Worm (Caenorhabditis elegans) whole organism, young adult: ENCODE results near the gene C05C9.2.
A peak's percentile ranks its signal among the peaks of the same experiment; 100 is the strongest.

Experiments used
- C06A6.2 ChIP-seq: fragments of 200-800 bp; sonication (Bioruptor generic); conservative IDR thresholded peaks from 2 replicates; pipeline ENCODE4 v1.3.6; 2022; ENCODE audit warnings: missing genetic modification characterization, missing compliant biosample characterization
- C17E4.6 ChIP-seq: fragments of 200-800 bp; sonication (Bioruptor generic); IDR thresholded peaks from 2 replicates; pipeline ENCODE4 v1.3.6; 2022; ENCODE audit warnings: missing genetic modification reagents, missing genetic modification characterization, missing compliant biosample characterization
- D2030.7 ChIP-seq: fragments of 200-800 bp; sonication (Bioruptor generic); IDR thresholded peaks from 2 replicates; pipeline ENCODE4 v1.3.6; 2022; ENCODE audit warnings: missing genetic modification reagents, missing genetic modification characterization, missing compliant biosample characterization
- F22D6.2 ChIP-seq: sonication (generic microtip); optimal IDR thresholded peaks from 2 replicates; lab custom pipeline; 2016; ENCODE audit warnings: mild to moderate bottlenecking, missing genetic modification characterization, missing compliant biosample characterization
- F39B2.1 ChIP-seq: fragments of 200-800 bp; sonication (Bioruptor generic); IDR thresholded peaks from 2 replicates; pipeline ENCODE4 v1.3.6; 2022; ENCODE audit warnings: missing genetic modification reagents, missing genetic modification characterization, missing compliant biosample characterization
- F49E8.2 ChIP-seq: sonication (generic microtip); optimal IDR thresholded peaks from 3 replicates; lab custom pipeline; 2017; ENCODE audit warnings: missing genetic modification characterization, mild to moderate bottlenecking, missing compliant biosample characterization, antibody characterized with exemption, moderate library complexity; ENCODE audit not compliant: insufficient read depth
- F55B11.4 ChIP-seq: sonication (generic microtip); optimal IDR thresholded peaks from 2 replicates; lab custom pipeline; 2016; ENCODE audit warnings: missing compliant biosample characterization, missing genetic modification characterization, borderline replicate concordance; ENCODE audit not compliant: insufficient read depth
- Y53G8AR.9 ChIP-seq: fragments of 200-800 bp; sonication (Bioruptor generic); conservative IDR thresholded peaks from 2 replicates; pipeline ENCODE4 v1.3.6; 2022; ENCODE audit warnings: missing genetic modification reagents, missing genetic modification characterization, missing compliant biosample characterization
- Y56A3A.18 ChIP-seq: fragments of 200-800 bp; sonication (Bioruptor generic); IDR thresholded peaks from 2 replicates; pipeline ENCODE4 v1.3.6; 2022; ENCODE audit warnings: missing genetic modification reagents, missing genetic modification characterization, missing compliant biosample characterization
- Y95B8A.8 ChIP-seq: fragments of 200-800 bp; sonication (Bioruptor generic); IDR thresholded peaks from 2 replicates; pipeline ENCODE4 v1.3.6; 2022; ENCODE audit warnings: missing genetic modification reagents, missing genetic modification characterization, missing compliant biosample characterization
- ZK185.1 ChIP-seq: sonication (generic microtip); optimal IDR thresholded peaks from 2 replicates; lab custom pipeline; 2016; ENCODE audit warnings: mild to moderate bottlenecking, missing genetic modification characterization, missing compliant biosample characterization; ENCODE audit not compliant: poor library complexity, severe bottlenecking
- aptf-3 ChIP-seq: fragments of 200-800 bp; sonication (Bioruptor generic); IDR thresholded peaks from 2 replicates; pipeline ENCODE4 v1.3.6; 2022; ENCODE audit warnings: missing genetic modification characterization, missing compliant biosample characterization
- cebp-1 ChIP-seq, 2 experiments: fragments of 200-800 bp in 1 of 2; sonication (Bioruptor generic) in 1 of 2; sonication (generic microtip) in 1 of 2; IDR thresholded peaks in 1 of 2; optimal IDR thresholded peaks in 1 of 2; 2 replicates each; pipeline versions ENCODE4 v1.3.6 to Lab custom; 2017 to 2022; ENCODE audit warnings: missing compliant biosample characterization in 2 of 2, missing genetic modification characterization in 2 of 2, mild to moderate bottlenecking in 1 of 2, missing genetic modification reagents in 1 of 2, moderate library complexity in 1 of 2
- cebp-2 ChIP-seq: fragments of 200-800 bp; sonication (Bioruptor generic); IDR thresholded peaks from 2 replicates; pipeline ENCODE4 v1.3.6; 2022; ENCODE audit warnings: missing genetic modification characterization, missing compliant biosample characterization
- ceh-58 ChIP-seq: fragments of 200-800 bp; sonication (Bioruptor generic); IDR thresholded peaks from 2 replicates; pipeline ENCODE4 v1.3.6; 2022; ENCODE audit warnings: missing genetic modification characterization, missing compliant biosample characterization
- die-1 ChIP-seq: sonication (generic microtip); optimal IDR thresholded peaks from 2 replicates; lab custom pipeline; 2016; ENCODE audit warnings: missing genotype, mild to moderate bottlenecking, missing genetic modification characterization, missing compliant biosample characterization
- dox-1 ChIP-seq: fragments of 200-800 bp; sonication (Bioruptor generic); IDR thresholded peaks from 2 replicates; pipeline ENCODE4 v1.3.6; 2022; ENCODE audit warnings: missing genetic modification reagents, missing genetic modification characterization, missing compliant biosample characterization
- dpff-1 ChIP-seq: sonication (generic microtip); optimal IDR thresholded peaks from 2 replicates; lab custom pipeline; 2017; ENCODE audit warnings: mild to moderate bottlenecking, missing genetic modification characterization, missing compliant biosample characterization
- egrh-3 ChIP-seq: fragments of 200-800 bp; sonication (Bioruptor generic); IDR thresholded peaks from 2 replicates; pipeline ENCODE4 v1.3.6; 2022; ENCODE audit warnings: missing genetic modification reagents, missing genetic modification characterization, missing compliant biosample characterization
- hlh-12 ChIP-seq: sonication (generic microtip); optimal IDR thresholded peaks from 2 replicates; lab custom pipeline; 2016; ENCODE audit warnings: missing genetic modification characterization, missing compliant biosample characterization
- lsl-1 ChIP-seq: fragments of 200-800 bp; sonication (Bioruptor generic); optimal IDR thresholded peaks from 2 replicates; lab custom pipeline; 2018; ENCODE audit warnings: mild to moderate bottlenecking, missing genetic modification characterization, moderate library complexity, missing compliant biosample characterization
- madf-3 ChIP-seq: fragments of 200-800 bp; sonication (Bioruptor generic); IDR thresholded peaks from 2 replicates; pipeline ENCODE4 v1.3.6; 2022; ENCODE audit warnings: missing genetic modification reagents, missing genetic modification characterization, missing compliant biosample characterization
- mes-4 ChIP-seq: sonication (generic microtip); optimal IDR thresholded peaks from 2 replicates; lab custom pipeline; 2016; ENCODE audit warnings: missing genotype, missing genetic modification characterization, missing compliant biosample characterization
- mxl-1 ChIP-seq: sonication (generic microtip); optimal IDR thresholded peaks from 2 replicates; lab custom pipeline; 2016; ENCODE audit warnings: missing genetic modification characterization, missing compliant biosample characterization
- nfya-1 ChIP-seq: sonication (generic microtip); optimal IDR thresholded peaks from 2 replicates; lab custom pipeline; 2017; ENCODE audit warnings: antibody characterized with exemption, missing compliant biosample characterization, missing genetic modification characterization, borderline replicate concordance; ENCODE audit not compliant: insufficient read depth
- nfya-2 ChIP-seq: fragments of 200-800 bp; sonication (Bioruptor generic); IDR thresholded peaks from 2 replicates; pipeline ENCODE4 v1.3.6; 2022; ENCODE audit warnings: missing genetic modification reagents, missing genetic modification characterization, missing compliant biosample characterization
- nfyb-1 ChIP-seq: fragments of 200-800 bp; sonication (Bioruptor generic); IDR thresholded peaks from 2 replicates; pipeline ENCODE4 v1.3.6; 2022; ENCODE audit warnings: missing genetic modification reagents, missing genetic modification characterization, missing compliant biosample characterization
- nhr-179 ChIP-seq: sonication (generic microtip); optimal IDR thresholded peaks from 2 replicates; lab custom pipeline; 2016; ENCODE audit warnings: mild to moderate bottlenecking, missing genetic modification characterization, missing compliant biosample characterization
- pha-4 ChIP-seq: fragments of 150-350 bp; sonication (generic microtip); optimal IDR thresholded peaks from 2 replicates; lab custom pipeline; 2014; ENCODE audit warnings: missing biosample characterization, missing genetic modification reagents, missing genetic modification characterization
- rpc-1 ChIP-seq, 2 experiments: fragments of 150-350 bp in 1 of 2; sonication (generic microtip) in 1 of 2; optimal IDR thresholded peaks; 2 replicates each; lab custom pipeline; 2014 to 2018; ENCODE audit warnings: missing biosample characterization in 1 of 2, missing genetic modification characterization in 1 of 2, missing genetic modification reagents in 1 of 2, missing genotype in 1 of 2
- sdz-38 ChIP-seq: sonication (generic microtip); optimal IDR thresholded peaks from 2 replicates; lab custom pipeline; 2016; ENCODE audit warnings: missing genotype, missing genetic modification characterization, missing compliant biosample characterization
- snpc-3.4 ChIP-seq: sonication (generic microtip); optimal IDR thresholded peaks from 2 replicates; lab custom pipeline; 2017; ENCODE audit warnings: missing genetic modification characterization, mild to moderate bottlenecking, missing compliant biosample characterization, antibody characterized with exemption, moderate library complexity, missing genotype, missing genetic modification reagents
- sptf-2 ChIP-seq: fragments of 200-800 bp; sonication (Bioruptor generic); optimal IDR thresholded peaks from 2 replicates; lab custom pipeline; 2018; ENCODE audit warnings: mild to moderate bottlenecking, missing genetic modification characterization, missing compliant biosample characterization
- tlf-1 ChIP-seq: fragments of 200-800 bp; sonication (Bioruptor generic); optimal IDR thresholded peaks from 2 replicates; lab custom pipeline; 2018; ENCODE audit warnings: mild to moderate bottlenecking, missing genetic modification characterization, missing compliant biosample characterization
- unc-62 ChIP-seq: fragments of 150-350 bp; optimal IDR thresholded peaks from 2 replicates; lab custom pipeline; 2014; ENCODE audit warnings: missing biosample characterization, missing genetic modification reagents, missing genetic modification characterization
- xnd-1 ChIP-seq: sonication (generic microtip); optimal IDR thresholded peaks from 2 replicates; lab custom pipeline; 2016; ENCODE audit warnings: missing genotype, missing genetic modification reagents, missing genetic modification characterization, missing compliant biosample characterization
- ztf-22 ChIP-seq: fragments of 200-800 bp; sonication (Bioruptor generic); optimal IDR thresholded peaks from 2 replicates; lab custom pipeline; 2018; ENCODE audit warnings: mild to moderate bottlenecking, missing genetic modification characterization, moderate library complexity, missing compliant biosample characterization
- ztf-26 ChIP-seq: sonication (generic microtip); optimal IDR thresholded peaks from 2 replicates; lab custom pipeline; 2017; ENCODE audit warnings: missing genetic modification characterization, missing compliant biosample characterization
- ztf-28 ChIP-seq: fragments of 200-800 bp; sonication (Bioruptor generic); IDR thresholded peaks from 2 replicates; pipeline ENCODE4 v1.3.6; 2022; ENCODE audit warnings: missing genetic modification reagents, missing genetic modification characterization, missing compliant biosample characterization

Gene C05C9.2

DNA sequence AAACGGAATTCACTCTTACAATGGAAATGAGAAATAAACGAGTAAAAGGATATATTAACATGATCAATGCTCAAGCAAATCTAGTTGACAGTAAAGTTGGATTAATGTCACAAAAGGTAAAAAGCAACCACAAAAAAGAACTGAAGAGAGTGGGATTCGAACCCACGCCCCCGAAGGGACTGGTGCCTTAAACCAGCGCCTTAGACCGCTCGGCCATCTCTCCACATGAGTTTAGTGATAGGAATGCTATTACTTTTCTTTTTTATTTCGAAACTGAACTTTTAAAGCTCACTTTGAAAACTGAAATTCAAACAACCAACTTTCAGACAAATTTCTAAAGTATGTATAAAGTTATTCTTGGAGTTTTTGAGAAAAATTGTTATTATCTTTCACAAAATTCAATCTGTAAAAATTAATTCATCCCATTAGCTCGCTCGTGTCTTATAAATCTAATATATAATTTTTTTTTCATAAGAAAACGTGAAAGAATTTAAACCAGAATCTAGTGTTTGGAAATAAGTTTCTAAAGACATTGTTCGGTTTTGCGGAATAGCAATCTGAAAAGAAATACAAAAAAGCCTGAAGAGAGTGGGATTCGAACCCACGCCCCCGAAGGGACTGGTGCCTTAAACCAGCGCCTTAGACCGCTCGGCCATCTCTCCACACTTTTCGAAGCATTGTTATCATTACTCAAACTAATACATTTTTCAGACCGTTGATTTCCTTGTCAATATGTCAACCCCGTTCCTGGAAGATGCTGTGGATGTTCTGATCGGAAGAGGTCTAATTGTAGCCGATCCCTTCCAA, 10.1 kb downstream of the C05C9.2 start (continued):
- TF ChIP-seq ztf-26 (tag; lab: Kevin White, UChicago) (no peak), F49E8.2 (tag; lab: Kevin White, UChicago) (no peak), F55B11.4 (no peak), nfyb-1 (0 out of 2 replicates have a peak, but pooled peaks have one; percentile 12), Y95B8A.8 (GFP tag; lab: Robert Waterston, UW) (0 out of 2 replicates have a peak, but pooled peaks have one; percentile 39), dox-1 (peak; percentile 42; the same call in 1 of the 2 replicates), nfya-2 (GFP tag; lab: Robert Waterston, UW) (no peak), ZK185.1 (peak; percentile 66), sptf-2 (GFP tag; lab: Kevin White, UChicago) (no peak), D2030.7 (GFP tag; lab: Robert Waterston, UW) (peak; percentile 78), dpff-1 (tag; lab: Kevin White, UChicago) (no peak), die-1 (tag; lab: Kevin White, UChicago) (peak; percentile 64), egrh-3 (no peak), aptf-3 (peak; percentile 51; the same call in 1 of the 2 replicates), ztf-28 (0 out of 2 replicates have a peak, but pooled peaks have one; percentile 32), F22D6.2 (tag; lab: Kevin White, UChicago) (no peak), ztf-22 (GFP tag; lab: Kevin White, UChicago) (no peak), madf-3 (GFP tag; lab: Robert Waterston, UW) (0 out of 2 replicates have a peak, but pooled peaks have one; percentile 65), F39B2.1 (GFP tag; lab: Robert Waterston, UW) (no peak), hlh-12 (tag; lab: Kevin White, UChicago) (no peak), rpc-1 (optimal IDR thresholded peaks at IDR 0.05; lab: Kevin White, UChicago) (peak; percentile 85), rpc-1 (tag; optimal IDR thresholded peaks at IDR 0.05; lab: Kevin White, UChicago) (peak; percentile 86), cebp-2 (no peak), lsl-1 (no peak), mxl-1 (tag; lab: Kevin White, UChicago) (peak; percentile 40), nhr-179 (tag; lab: Kevin White, UChicago) (peak; percentile 78), C17E4.6 (GFP tag; lab: Robert Waterston, UW) (no peak), mes-4 (tag; lab: Kevin White, UChicago) (peak; percentile 34), ceh-58 (no peak), Y56A3A.18 (GFP tag; lab: Robert Waterston, UW) (peak; percentile 62; the same call in 1 of the 2 replicates), nfya-1 (tag; lab: Kevin White, UChicago) (no peak), snpc-3.4 (tag; lab: Kevin White, UChicago) (no peak), pha-4 (tag; lab: Kevin White, UChicago) (no peak)

DNA sequence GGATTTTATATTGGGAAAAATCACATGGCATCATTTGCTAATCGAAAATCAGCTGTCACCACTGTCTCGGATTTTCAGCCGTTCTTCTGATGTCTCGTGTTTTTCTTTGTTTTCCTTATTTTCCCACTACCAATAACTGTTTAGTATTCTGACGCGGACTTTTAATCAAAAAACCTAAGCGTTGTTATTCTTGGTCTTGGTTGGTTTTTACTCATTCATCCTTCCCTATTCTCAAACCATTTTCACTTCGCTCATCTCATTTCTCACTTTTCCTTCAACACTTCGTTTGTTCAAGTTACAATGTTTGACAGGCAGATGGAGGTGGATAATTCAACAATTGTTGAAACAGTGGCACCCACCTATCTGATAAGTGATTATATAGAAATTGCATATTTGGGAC, 25.7 kb downstream of the C05C9.2 start, which contains the start of gene gnrr-6:
TSS of gene gnrr-6 (plus strand) at position 301 of the 400 bp plus-strand sequence.
- TF ChIP-seq C06A6.2 (GFP tag; lab: Robert Waterston, UW) (no peak), cebp-1 (GFP tag; IDR thresholded peaks at IDR 0.05; lab: Robert Waterston, UW) (no peak), cebp-1 (tag; optimal IDR thresholded peaks at IDR 0.05; lab: Kevin White, UChicago) (no peak), unc-62 (GFP tag; lab: Kevin White, UChicago) (no peak), Y53G8AR.9 (GFP tag; lab: Robert Waterston, UW) (no peak), sdz-38 (tag; lab: Kevin White, UChicago) (no peak), F22D6.2 (tag; lab: Kevin White, UChicago) (no peak), tlf-1 (GFP tag; lab: Kevin White, UChicago) (no peak), mxl-1 (tag; lab: Kevin White, UChicago) (no peak), xnd-1 (tag; lab: Kevin White, UChicago) (no peak)
